Fruit fly (Drosophila melanogaster) whole organism, wandering third instar larva: ENCODE results near the gene CG18787.

Experiments used
- pan ChIP-seq: fragments of >200 bp; optimal IDR thresholded peaks from 2 replicates; lab custom pipeline; 2017
- sage ChIP-seq: fragments of 200-800 bp; sonication (Bioruptor generic); optimal IDR thresholded peaks from 2 replicates; lab custom pipeline; 2016; ENCODE audit warnings: missing biosample characterization, mild to moderate bottlenecking, missing genetic modification characterization

- TF ChIP-seq sage (GFP tag; lab: Kevin White, UChicago), result no peak
- TF ChIP-seq pan, result no peak
Observed at dm6 chr2L:12048723-12049122, 49.6 kb upstream of the CG18787 start, which contains the start of gene Plzf.
